Fruit fly (Drosophila melanogaster): ENCODE data around the gene CG11889.

Gene CG11889

dm6 chr3R:25232271-25232989 lies 37.6 kb upstream of the CG11889 start, which contains the start of gene Cad96Cb (continued):
- TF ChIP-seq CG10321 (GFP tag; IDR thresholded peaks at IDR 0.05), result no peak
- TF ChIP-seq zen2 (GFP tag; IDR thresholded peaks at IDR 0.05; ENCODE audit: partially characterized antibody), result no peak
- TF ChIP-seq nmo (GFP tag; optimal IDR thresholded peaks at IDR 0.05), result peak; percentile 95
- peak; percentile 86 for TF ChIP-seq Camta (GFP tag; optimal IDR thresholded peaks at IDR 0.05)
- TF ChIP-seq ERR (GFP tag; optimal IDR thresholded peaks at IDR 0.05), result peak; percentile 54
- TF ChIP-seq CG12299 (tag; optimal IDR thresholded peaks at IDR 0.05), result peak; percentile 8
- no peak for TF ChIP-seq pzg (GFP tag; optimal IDR thresholded peaks at IDR 0.05)
- TF ChIP-seq pho (GFP tag; optimal IDR thresholded peaks at IDR 0.05), result peak; percentile 63
- no peak for TF ChIP-seq Deaf1 (tag; optimal IDR thresholded peaks at IDR 0.05)
- TF ChIP-seq ATbp (GFP tag; optimal IDR thresholded peaks at IDR 0.05), result peak; percentile 86
- TF ChIP-seq sisA (GFP tag; IDR thresholded peaks at IDR 0.05), result peak; percentile 65
- TF ChIP-seq Oaz (GFP tag; IDR thresholded peaks at IDR 0.05), result 0 out of 2 replicates have a peak, but pooled peaks have one; percentile 42
- peak; percentile 50 for TF ChIP-seq E2f2 (GFP tag; IDR thresholded peaks at IDR 0.05)
- TF ChIP-seq Sry-β (GFP tag; optimal IDR thresholded peaks at IDR 0.05), result peak; percentile 45
- TF ChIP-seq zfh1 (GFP tag; IDR thresholded peaks at IDR 0.05), result peak; percentile 44; the same call in 1 of the 3 replicates
- peak; percentile 34 for TF ChIP-seq Hmx (GFP tag; optimal IDR thresholded peaks at IDR 0.05)
- TF ChIP-seq hkb (optimal IDR thresholded peaks at IDR 0.05), result no peak
- TF ChIP-seq hkb (GFP tag; IDR thresholded peaks at IDR 0.05), result peak; percentile 79
- TF ChIP-seq twi (tag; optimal IDR thresholded peaks at IDR 0.05), result peak; percentile 78
- TF ChIP-seq CG4730 (GFP tag; IDR thresholded peaks at IDR 0.05), result no peak
- TF ChIP-seq CG17328 (GFP tag; IDR thresholded peaks at IDR 0.05), result peak; percentile 37
- 0 out of 3 replicates have a peak, but pooled peaks have one; percentile 50 for TF ChIP-seq CG7357 (GFP tag; IDR thresholded peaks at IDR 0.05)
- TF ChIP-seq Lhr (GFP tag; optimal IDR thresholded peaks at IDR 0.05), result peak; percentile 68
- no peak for TF ChIP-seq Elba2 (GFP tag; optimal IDR thresholded peaks at IDR 0.05)
- TF ChIP-seq D (optimal IDR thresholded peaks at IDR 0.05), result no peak
- peak; percentile 92 for TF ChIP-seq D (GFP tag; optimal IDR thresholded peaks at IDR 0.05)
- TF ChIP-seq CG6272 (GFP tag; IDR thresholded peaks at IDR 0.05), result no peak
- TF ChIP-seq CG9817 (tag; optimal IDR thresholded peaks at IDR 0.05), result peak; percentile 43
- peak; percentile 50 for TF ChIP-seq maf-S (GFP tag; optimal IDR thresholded peaks at IDR 0.05)
- peak; percentile 74 for TF ChIP-seq pnt (GFP tag; optimal IDR thresholded peaks at IDR 0.05)
- TF ChIP-seq lilli (GFP tag; optimal IDR thresholded peaks at IDR 0.05), result peak; percentile 72
- TF ChIP-seq ssp (GFP tag; IDR thresholded peaks at IDR 0.05), result peak; percentile 41
- TF ChIP-seq CG7271 (tag; optimal IDR thresholded peaks at IDR 0.05), result no peak
- no peak for TF ChIP-seq fru (optimal IDR thresholded peaks at IDR 0.05)
- TF ChIP-seq fd96Cb (tag; optimal IDR thresholded peaks at IDR 0.05), result peak; percentile 85
- no peak for TF ChIP-seq yki (optimal IDR thresholded peaks at IDR 0.05)
- TF ChIP-seq CG17359 (tag; optimal IDR thresholded peaks at IDR 0.05), result peak; percentile 83
- no peak for TF ChIP-seq tap (tag; optimal IDR thresholded peaks at IDR 0.05)
- peak; percentile 68 for TF ChIP-seq NK7.1 (GFP tag; optimal IDR thresholded peaks at IDR 0.05)
- TF ChIP-seq D19B (GFP tag; optimal IDR thresholded peaks at IDR 0.05), result peak; percentile 31
- peak; percentile 48 for TF ChIP-seq CG2202 (tag; optimal IDR thresholded peaks at IDR 0.05)
- TF ChIP-seq CG8478 (optimal IDR thresholded peaks at IDR 0.05), result no peak
- TF ChIP-seq CG8089 (GFP tag; optimal IDR thresholded peaks at IDR 0.05), result peak; percentile 70
- TF ChIP-seq ac (GFP tag; optimal IDR thresholded peaks at IDR 0.05), result peak; percentile 43
- peak; percentile 89 for TF ChIP-seq dmrt11E (tag; optimal IDR thresholded peaks at IDR 0.05)
- TF ChIP-seq tio (GFP tag; optimal IDR thresholded peaks at IDR 0.05), result peak; percentile 91
- peak; percentile 81 for TF ChIP-seq grau (tag; optimal IDR thresholded peaks at IDR 0.05)
- peak; percentile 63; the same call in 2 of the 3 replicates for TF ChIP-seq ci (GFP tag; IDR thresholded peaks at IDR 0.05)
- no peak for TF ChIP-seq CG17568 (GFP tag; optimal IDR thresholded peaks at IDR 0.05)
- no peak for TF ChIP-seq pita (GFP tag; optimal IDR thresholded peaks at IDR 0.05)
- TF ChIP-seq B-H2 (GFP tag; optimal IDR thresholded peaks at IDR 0.05), result no peak
- TF ChIP-seq jing (GFP tag; optimal IDR thresholded peaks at IDR 0.05), result peak; percentile 38
